Worm (Caenorhabditis elegans): ENCODE results near the gene R04B3.1.

- TF ChIP-seq ceh-9 (tag; optimal IDR thresholded peaks at IDR 0.05) (no peak), hlh-15 (tag; optimal IDR thresholded peaks at IDR 0.05) (no peak), gmeb-2 (tag; optimal IDR thresholded peaks at IDR 0.05) (no peak), lim-6 (tag; optimal IDR thresholded peaks at IDR 0.05) (no peak), ama-1 (optimal IDR thresholded peaks at IDR 0.05) (no peak), nhr-11 (tag; optimal IDR thresholded peaks at IDR 0.05) (no peak), pha-2 (tag; optimal IDR thresholded peaks at IDR 0.05) (no peak)
Observed at ce11 chrX:2471303-2471702, at the start of gene R04B3.1.
